Fruit fly (Drosophila melanogaster) whole organism, embryonic: ENCODE measurements around the gene Ire1.
A peak's percentile ranks its signal among the peaks of the same experiment; 100 is the strongest.

Experiments
- CG10267 ChIP-seq: fragments of 200-800 bp; sonication (Bioruptor generic); optimal IDR thresholded peaks from 2 replicates; lab custom pipeline; 2018; ENCODE audit warnings: missing biosample characterization, mild to moderate bottlenecking, missing genetic modification characterization, moderate library complexity
- CG10431 ChIP-seq: fragments of 200-800 bp; sonication (Bioruptor generic); optimal IDR thresholded peaks from 3 replicates; lab custom pipeline; 2018; ENCODE audit warnings: missing biosample characterization, mild to moderate bottlenecking, missing genetic modification characterization
- CG12769 ChIP-seq: fragments of 200-800 bp; sonication (Bioruptor generic); optimal IDR thresholded peaks from 2 replicates; lab custom pipeline; 2019; ENCODE audit warnings: missing biosample characterization, mild to moderate bottlenecking, missing genetic modification characterization, moderate library complexity
- CG13775 ChIP-seq: fragments of 200-800 bp; sonication (Bioruptor generic); optimal IDR thresholded peaks from 3 replicates; lab custom pipeline; 2017; ENCODE audit warnings: missing biosample characterization, mild to moderate bottlenecking, missing genetic modification characterization
- CG14014 ChIP-seq: fragments of 200-800 bp; sonication (Bioruptor generic); IDR thresholded peaks from 2 replicates; pipeline ENCODE4 v1.3.6; 2022; ENCODE audit warnings: missing biosample characterization, missing genetic modification characterization
- CG14860 ChIP-seq: fragments of 200-800 bp; sonication (Bioruptor generic); IDR thresholded peaks from 3 replicates; pipeline ENCODE4 v1.3.6; 2022; ENCODE audit warnings: missing biosample characterization, missing genetic modification characterization; ENCODE audit not compliant: partially characterized antibody
- CG15073 ChIP-seq: fragments of 200-800 bp; sonication (Bioruptor generic); optimal IDR thresholded peaks from 2 replicates; lab custom pipeline; 2016; ENCODE audit warnings: missing biosample characterization, missing genetic modification characterization
- CG17912 ChIP-seq: fragments of 200-800 bp; sonication (Bioruptor generic); optimal IDR thresholded peaks from 2 replicates; lab custom pipeline; 2018; ENCODE audit warnings: missing biosample characterization, mild to moderate bottlenecking, missing genetic modification characterization
- CG2202 ChIP-seq: fragments of 200-800 bp; sonication (Bioruptor generic); optimal IDR thresholded peaks from 2 replicates; lab custom pipeline; 2018; ENCODE audit warnings: missing biosample characterization, mild to moderate bottlenecking, missing genetic modification characterization
- CG30020 ChIP-seq: fragments of 200-800 bp; optimal IDR thresholded peaks from 2 replicates; lab custom pipeline; 2019; ENCODE audit warnings: missing biosample characterization, mild to moderate bottlenecking, missing genetic modification characterization, moderate library complexity
- CG30403 ChIP-seq: fragments of 200-800 bp; sonication (Bioruptor generic); optimal IDR thresholded peaks from 3 replicates; lab custom pipeline; 2016; ENCODE audit warnings: missing biosample characterization, missing genetic modification characterization
- CG31224 ChIP-seq: fragments of 200-800 bp; sonication (Bioruptor generic); IDR thresholded peaks from 2 replicates; pipeline ENCODE4 v1.3.6; 2022; ENCODE audit warnings: missing biosample characterization, missing genetic modification characterization
- CG32772 ChIP-seq: fragments of 200-800 bp; sonication (Bioruptor generic); IDR thresholded peaks from 2 replicates; pipeline ENCODE4 v1.3.6; 2022; ENCODE audit warnings: missing biosample characterization, missing genetic modification characterization
- CG3281 ChIP-seq: fragments of 200-800 bp; sonication (Bioruptor generic); optimal IDR thresholded peaks from 3 replicates; lab custom pipeline; 2017; ENCODE audit warnings: missing biosample characterization, mild to moderate bottlenecking, missing genetic modification characterization
- CG4854 ChIP-seq: fragments of 200-800 bp; sonication (Bioruptor generic); optimal IDR thresholded peaks from 2 replicates; lab custom pipeline; 2016; ENCODE audit warnings: missing biosample characterization, missing genetic modification characterization, inconsistent platforms
- CG6272 ChIP-seq: fragments of 200-800 bp; sonication (Bioruptor generic); IDR thresholded peaks from 2 replicates; pipeline ENCODE4 v1.3.6; 2022; ENCODE audit warnings: missing biosample characterization, missing genetic modification characterization
- CG8281 ChIP-seq: fragments of 200-800 bp; sonication (Bioruptor generic); optimal IDR thresholded peaks from 2 replicates; lab custom pipeline; 2018; ENCODE audit warnings: missing biosample characterization, mild to moderate bottlenecking, missing genetic modification characterization, moderate library complexity
- CG9437 ChIP-seq: fragments of 200-800 bp; sonication (Bioruptor generic); optimal IDR thresholded peaks from 2 replicates; lab custom pipeline; 2018; ENCODE audit warnings: missing biosample characterization, mild to moderate bottlenecking, missing genetic modification characterization
- D ChIP-seq, 2 experiments: fragments of 200-800 bp in 1 of 2; fragments of >200 bp in 1 of 2; sonication (Bioruptor generic) in 1 of 2; optimal IDR thresholded peaks; 2 replicates in 1 of 2; 3 replicates in 1 of 2; lab custom pipeline; 2017; ENCODE audit warnings: mild to moderate bottlenecking in 1 of 2, missing biosample characterization in 1 of 2, missing genetic modification characterization in 1 of 2, missing genetic modification reagents in 1 of 2
- D19B ChIP-seq: fragments of 200-800 bp; sonication (Bioruptor generic); optimal IDR thresholded peaks from 2 replicates; lab custom pipeline; 2017; ENCODE audit warnings: missing biosample characterization, mild to moderate bottlenecking, missing genetic modification characterization
- Dfd ChIP-seq, 2 experiments: fragments of >200 bp; optimal IDR thresholded peaks; 2 replicates each; lab custom pipeline; 2017; ENCODE audit warnings: missing biosample characterization in 2 of 2, missing genetic modification characterization in 2 of 2
- Dip2 ChIP-seq: fragments of 200-800 bp; sonication (Bioruptor generic); IDR thresholded peaks from 2 replicates; pipeline ENCODE4 v1.3.6; 2022; ENCODE audit warnings: missing biosample characterization, missing genetic modification characterization
- Drgx ChIP-seq: fragments of 200-800 bp; sonication (Bioruptor generic); IDR thresholded peaks from 2 replicates; pipeline ENCODE4 v1.3.6; 2022; ENCODE audit warnings: missing biosample characterization, missing genetic modification characterization
- Eip74EF ChIP-seq, 2 experiments: fragments of 200-800 bp in 1 of 2; fragments of >200 bp in 1 of 2; sonication (Bioruptor generic) in 1 of 2; optimal IDR thresholded peaks; 2 replicates each; lab custom pipeline; 2017 to 2019; ENCODE audit warnings: missing biosample characterization in 2 of 2, missing genetic modification characterization in 2 of 2, mild to moderate bottlenecking in 1 of 2, moderate library complexity in 1 of 2
- Fer1 ChIP-seq: fragments of 200-800 bp; sonication (Bioruptor generic); optimal IDR thresholded peaks from 2 replicates; lab custom pipeline; 2017; ENCODE audit warnings: missing biosample characterization, mild to moderate bottlenecking, missing genetic modification characterization
- HLH3B ChIP-seq: fragments of 200-800 bp; sonication (Bioruptor generic); IDR thresholded peaks from 2 replicates; pipeline ENCODE4 v1.3.6; 2022; ENCODE audit warnings: missing biosample characterization, missing genetic modification characterization
- Sry-β ChIP-seq: fragments of 200-800 bp; sonication (Bioruptor generic); optimal IDR thresholded peaks from 2 replicates; lab custom pipeline; 2018; ENCODE audit warnings: missing biosample characterization, mild to moderate bottlenecking, missing genetic modification characterization, moderate library complexity
- al ChIP-seq: fragments of 200-800 bp; sonication (Bioruptor generic); IDR thresholded peaks from 2 replicates; pipeline ENCODE4 v1.3.6; 2022; ENCODE audit warnings: missing biosample characterization, missing genetic modification characterization
- bsh ChIP-seq, 2 experiments: fragments of 200-800 bp; sonication (Bioruptor generic); optimal IDR thresholded peaks; 2 replicates each; lab custom pipeline; 2017 to 2018; ENCODE audit warnings: mild to moderate bottlenecking in 2 of 2, missing biosample characterization in 2 of 2, missing genetic modification characterization in 2 of 2, moderate library complexity in 1 of 2
- danr ChIP-seq: fragments of 200-800 bp; sonication (Bioruptor generic); IDR thresholded peaks from 2 replicates; pipeline ENCODE4 v1.3.6; 2022; ENCODE audit warnings: missing biosample characterization, missing genetic modification characterization
- disco-r ChIP-seq: fragments of 200-800 bp; sonication (Bioruptor generic); optimal IDR thresholded peaks from 2 replicates; lab custom pipeline; 2016; ENCODE audit warnings: missing biosample characterization, missing genetic modification characterization
- fd3F ChIP-seq: fragments of 200-800 bp; sonication (Bioruptor generic); optimal IDR thresholded peaks from 2 replicates; lab custom pipeline; 2018; ENCODE audit warnings: missing biosample characterization, mild to moderate bottlenecking, missing genetic modification characterization, moderate library complexity
- hb ChIP-seq: fragments of 200-800 bp; sonication (Bioruptor generic); IDR thresholded peaks from 3 replicates; pipeline ENCODE4 v1.3.6; 2022; ENCODE audit warnings: missing biosample characterization, missing genetic modification characterization; ENCODE audit not compliant: partially characterized antibody
- hth ChIP-seq: fragments of >200 bp; optimal IDR thresholded peaks from 2 replicates; lab custom pipeline; 2017; ENCODE audit warnings: inconsistent platforms
- jing ChIP-seq: fragments of 200-800 bp; sonication (Bioruptor generic); optimal IDR thresholded peaks from 2 replicates; lab custom pipeline; 2018; ENCODE audit warnings: missing biosample characterization, mild to moderate bottlenecking, missing genetic modification characterization
- kah ChIP-seq: fragments of 200-800 bp; sonication (Bioruptor generic); optimal IDR thresholded peaks from 2 replicates; lab custom pipeline; 2018; ENCODE audit warnings: missing biosample characterization, mild to moderate bottlenecking, missing genetic modification characterization
- lbe ChIP-seq: fragments of 200-800 bp; sonication (Bioruptor generic); optimal IDR thresholded peaks from 2 replicates; lab custom pipeline; 2016; ENCODE audit warnings: missing biosample characterization, mild to moderate bottlenecking, missing genetic modification characterization
- lmd ChIP-seq: fragments of 200-800 bp; sonication (Bioruptor generic); IDR thresholded peaks from 2 replicates; pipeline ENCODE4 v1.3.6; 2022; ENCODE audit warnings: missing biosample characterization, missing genetic modification characterization
- maf-S ChIP-seq: fragments of 200-800 bp; sonication (Bioruptor generic); optimal IDR thresholded peaks from 2 replicates; lab custom pipeline; 2016; ENCODE audit warnings: missing biosample characterization, missing genetic modification characterization
- mirr ChIP-seq: fragments of 200-800 bp; sonication (Bioruptor generic); optimal IDR thresholded peaks from 3 replicates; lab custom pipeline; 2018; ENCODE audit warnings: missing biosample characterization, mild to moderate bottlenecking, missing genetic modification characterization
- mld ChIP-seq: fragments of 200-800 bp; sonication (Bioruptor generic); IDR thresholded peaks from 3 replicates; pipeline ENCODE4 v1.3.6; 2022; ENCODE audit warnings: missing biosample characterization, missing genetic modification characterization; ENCODE audit not compliant: partially characterized antibody
- nau ChIP-seq: fragments of 200-800 bp; sonication (Bioruptor generic); optimal IDR thresholded peaks from 3 replicates; lab custom pipeline; 2017; ENCODE audit warnings: missing biosample characterization, mild to moderate bottlenecking, missing genetic modification characterization, missing genetic modification reagents
- pan ChIP-seq, 4 experiments: fragments of >200 bp in 3 of 4; fragments of 200-800 bp in 1 of 4; sonication (Bioruptor generic) in 1 of 4; optimal IDR thresholded peaks in 3 of 4; IDR thresholded peaks in 1 of 4; 2 replicates each; pipeline versions ENCODE4 v1.3.6 to Lab custom; 2017 to 2022; ENCODE audit warnings: missing biosample characterization in 2 of 4, missing genetic modification characterization in 2 of 4, mixed read lengths in 1 of 4
- sug ChIP-seq: fragments of 200-800 bp; optimal IDR thresholded peaks from 2 replicates; lab custom pipeline; 2019; ENCODE audit warnings: missing biosample characterization, mild to moderate bottlenecking, missing genetic modification characterization, moderate library complexity
- vfl ChIP-seq: fragments of 200-800 bp; sonication (Bioruptor generic); optimal IDR thresholded peaks from 2 replicates; lab custom pipeline; 2016; ENCODE audit warnings: missing biosample characterization, missing genetic modification characterization
- wek ChIP-seq: fragments of 200-800 bp; sonication (Bioruptor generic); optimal IDR thresholded peaks from 3 replicates; lab custom pipeline; 2018; ENCODE audit warnings: missing biosample characterization, mild to moderate bottlenecking, missing genetic modification characterization, moderate library complexity
- yki ChIP-seq: fragments of >200 bp; optimal IDR thresholded peaks from 3 replicates; lab custom pipeline; 2018

The Ire1 gene

DNA sequence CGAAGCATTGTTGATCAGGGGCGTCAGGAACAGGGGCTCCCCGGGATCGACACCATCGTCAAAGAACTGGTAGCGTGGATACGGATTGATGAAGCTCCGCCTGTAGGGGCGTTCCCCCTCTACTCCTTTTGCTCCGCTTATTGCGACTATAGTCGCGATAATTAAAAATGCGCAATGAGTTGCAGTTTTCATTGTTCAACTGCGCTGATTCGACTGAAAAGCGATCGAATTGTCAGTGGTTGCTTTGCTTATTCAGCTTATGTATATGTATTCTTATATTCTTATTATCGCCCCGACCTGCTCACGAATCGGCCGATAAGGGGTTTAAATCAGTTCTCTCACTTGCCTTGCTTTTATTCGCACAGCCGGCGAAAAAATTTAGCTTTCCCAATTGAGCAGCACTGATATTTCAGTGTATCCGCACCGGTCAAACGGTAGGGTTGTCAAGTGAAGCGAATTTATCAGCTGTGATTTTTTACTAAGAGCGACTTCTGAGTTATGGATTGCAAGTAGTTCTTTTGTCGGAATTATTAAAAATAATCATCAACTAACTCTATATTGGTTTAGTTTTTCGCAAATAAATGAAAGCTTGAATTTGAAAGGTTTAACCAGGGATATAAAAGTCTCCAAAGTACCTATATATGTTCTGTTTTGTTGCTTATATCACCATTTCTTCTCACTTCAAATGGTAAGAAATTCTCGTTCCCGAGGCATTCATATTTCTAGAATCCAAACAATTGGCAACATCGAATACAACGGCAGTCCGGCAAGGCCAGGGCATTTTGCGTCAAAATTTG, 3.1 kb upstream of the Ire1 start, which contains the start of the genes CG4572 and CG4686 (continued):
- no peak for TF ChIP-seq pan (optimal IDR thresholded peaks at IDR 0.05; lab: Kevin White, UChicago)
- TF ChIP-seq pan (GFP tag; optimal IDR thresholded peaks at IDR 0.05 in 1 of 2, IDR thresholded peaks at IDR 0.05 in 1 of 2) = peak in 1 of 2 experiments; percentile 74
- TF ChIP-seq CG2202 (tag; lab: Kevin White, UChicago) = peak; percentile 21
- TF ChIP-seq danr (GFP tag; lab: Robert Waterston, UW) = peak; percentile 75
- TF ChIP-seq Sry-β (GFP tag; lab: Kevin White, UChicago) = peak; percentile 84
- peak; percentile 27 for TF ChIP-seq CG17912 (GFP tag; lab: Kevin White, UChicago)
- peak; percentile 86 for TF ChIP-seq CG30403
- TF ChIP-seq jing (GFP tag; lab: Kevin White, UChicago) = peak; percentile 23
- peak; percentile 45 for TF ChIP-seq disco-r (GFP tag; lab: Kevin White, UChicago)
- TF ChIP-seq lmd (GFP tag; lab: Robert Waterston, UW) = peak; percentile 83
- TF ChIP-seq kah (GFP tag; lab: Kevin White, UChicago) = peak; percentile 48
- TF ChIP-seq mirr (GFP tag; lab: Kevin White, UChicago) = no peak
- no peak for TF ChIP-seq yki (lab: Kevin White, UChicago)
- peak; percentile 74 for TF ChIP-seq vfl
- TF ChIP-seq hb (GFP tag; lab: Robert Waterston, UW) = no peak
- TF ChIP-seq Drgx (GFP tag; lab: Robert Waterston, UW) = peak; percentile 79
- TF ChIP-seq D (optimal IDR thresholded peaks at IDR 0.05; lab: Kevin White, UChicago) = no peak
- TF ChIP-seq D (GFP tag; optimal IDR thresholded peaks at IDR 0.05; lab: Kevin White, UChicago) = peak; percentile 54
- peak; percentile 83 for TF ChIP-seq al
- peak; percentile 67 for TF ChIP-seq CG10267 (tag; lab: Kevin White, UChicago)
- no peak for TF ChIP-seq nau (GFP tag; lab: Kevin White, UChicago)
- no peak for TF ChIP-seq Dfd (GFP tag; optimal IDR thresholded peaks at IDR 0.05; lab: Kevin White, UChicago)
- no peak for TF ChIP-seq wek
- peak; percentile 63 for TF ChIP-seq CG8281
- no peak for TF ChIP-seq CG15073 (GFP tag; lab: Kevin White, UChicago)
- no peak for TF ChIP-seq Eip74EF (GFP tag; optimal IDR thresholded peaks at IDR 0.05; lab: Kevin White, UChicago)
- TF ChIP-seq lbe = no peak
- TF ChIP-seq CG14860 = no peak
- TF ChIP-seq CG9437 (GFP tag; lab: Kevin White, UChicago) = peak; percentile 74
- TF ChIP-seq CG12769 (tag; lab: Kevin White, UChicago) = no peak
- peak; percentile 81 for TF ChIP-seq maf-S (GFP tag; lab: Kevin White, UChicago)
- peak; percentile 75 for TF ChIP-seq Fer1
- peak; percentile 78 for TF ChIP-seq sug (tag; lab: Kevin White, UChicago)
- peak; percentile 78 for TF ChIP-seq CG3281 (GFP tag; lab: Kevin White, UChicago)
- TF ChIP-seq CG4854 (GFP tag; lab: Kevin White, UChicago) = peak; percentile 78
- TF ChIP-seq CG31224 (GFP tag; lab: Robert Waterston, UW) = peak; percentile 69; the same call in 1 of the 2 replicates
- peak in 1 of 2 experiments; percentile 58 for TF ChIP-seq bsh (GFP tag; optimal IDR thresholded peaks at IDR 0.05; lab: Kevin White, UChicago)
- TF ChIP-seq CG10431 (GFP tag; lab: Kevin White, UChicago) = peak; percentile 34
- TF ChIP-seq mld (GFP tag; lab: Robert Waterston, UW) = no peak
- no peak for TF ChIP-seq hth
- TF ChIP-seq HLH3B (GFP tag; lab: Robert Waterston, UW) = peak; percentile 68
- TF ChIP-seq CG14014 (GFP tag; lab: Robert Waterston, UW) = peak; percentile 42; the same call in 1 of the 2 replicates
- TF ChIP-seq D19B (GFP tag; lab: Kevin White, UChicago) = peak; percentile 56
- TF ChIP-seq CG30020 (tag; lab: Kevin White, UChicago) = peak; percentile 68
- TF ChIP-seq Dip2 (GFP tag; lab: Robert Waterston, UW) = no peak
- peak; percentile 59 for TF ChIP-seq CG32772 (GFP tag; lab: Robert Waterston, UW)
- peak; percentile 66 for TF ChIP-seq fd3F (GFP tag; lab: Kevin White, UChicago)
- TF ChIP-seq CG13775 (GFP tag; lab: Kevin White, UChicago) = peak; percentile 74
- TF ChIP-seq CG6272 = peak; percentile 75
